Fruit fly (Drosophila melanogaster): ENCODE data around the gene Tgi.

Tgi gene

dm6 chr3L:13476566-13477452, 9.8 kb upstream of the Tgi start (continued):
- TF ChIP-seq sqz (GFP tag; optimal IDR thresholded peaks at IDR 0.05) (peak; percentile 63), CG4854 (GFP tag; optimal IDR thresholded peaks at IDR 0.05) (peak; percentile 79), Ada2b (GFP tag; IDR thresholded peaks at IDR 0.05) (peak; percentile 84), YL-1 (GFP tag; optimal IDR thresholded peaks at IDR 0.05) (peak; percentile 62), Med (GFP tag) (peak; percentile 91), scrt (GFP tag; optimal IDR thresholded peaks at IDR 0.05) (peak; percentile 86), CG8944 (GFP tag; optimal IDR thresholded peaks at IDR 0.05) (peak; percentile 59), Sry-δ (GFP tag; optimal IDR thresholded peaks at IDR 0.05) (peak; percentile 47), sug (tag; optimal IDR thresholded peaks at IDR 0.05) (peak; percentile 77), Eip74EF (GFP tag; optimal IDR thresholded peaks at IDR 0.05) (peak in 1 of 2 experiments; percentile 93), h (optimal IDR thresholded peaks at IDR 0.05) (no peak), CG10147 (GFP tag; optimal IDR thresholded peaks at IDR 0.05) (peak; percentile 94), oc (tag; optimal IDR thresholded peaks at IDR 0.05) (peak; percentile 84), CG4282 (GFP tag; optimal IDR thresholded peaks at IDR 0.05) (peak; percentile 14), Chrac-16 (GFP tag; optimal IDR thresholded peaks at IDR 0.05) (peak; percentile 80), tna (GFP tag; IDR thresholded peaks at IDR 0.05; ENCODE audit: partially characterized antibody) (no peak), crc (GFP tag; optimal IDR thresholded peaks at IDR 0.05) (peak; percentile 22), schlank (tag; optimal IDR thresholded peaks at IDR 0.05) (peak; percentile 63), MBD-R2 (GFP tag; IDR thresholded peaks at IDR 0.05) (peak; percentile 54), Hsf (GFP tag; optimal IDR thresholded peaks at IDR 0.05) (peak; percentile 74), CG3163 (GFP tag; optimal IDR thresholded peaks at IDR 0.05) (no peak), dimm (GFP tag; IDR thresholded peaks at IDR 0.05) (peak; percentile 35; the same call in 1 of the 2 replicates), Optix (GFP tag; IDR thresholded peaks at IDR 0.05) (peak; percentile 30; the same call in 1 of the 3 replicates), lmd (GFP tag; IDR thresholded peaks at IDR 0.05) (peak; percentile 92), fd102C (GFP tag; optimal IDR thresholded peaks at IDR 0.05) (no peak), CG17912 (GFP tag; optimal IDR thresholded peaks at IDR 0.05) (peak; percentile 57), chn (GFP tag; optimal IDR thresholded peaks at IDR 0.05) (peak; percentile 69), bowl (GFP tag; IDR thresholded peaks at IDR 0.05) (no peak), CG11695 (GFP tag; IDR thresholded peaks at IDR 0.05) (peak; percentile 89), CG11723 (GFP tag; optimal IDR thresholded peaks at IDR 0.05) (peak; percentile 91), ind (GFP tag; optimal IDR thresholded peaks at IDR 0.05) (peak; percentile 88), CG3995 (GFP tag; optimal IDR thresholded peaks at IDR 0.05) (peak; percentile 48), CG10543 (GFP tag; optimal IDR thresholded peaks at IDR 0.05) (peak; percentile 69), C15 (GFP tag; IDR thresholded peaks at IDR 0.05) (peak; percentile 55; the same call in 1 of the 3 replicates), CG34224 (GFP tag; IDR thresholded peaks at IDR 0.05; ENCODE audit: partially characterized antibody) (peak; percentile 72), CG10462 (GFP tag; optimal IDR thresholded peaks at IDR 0.05) (peak; percentile 62), CG12942 (GFP tag; optimal IDR thresholded peaks at IDR 0.05) (peak; percentile 81), sens-2 (GFP tag; IDR thresholded peaks at IDR 0.05) (no peak; the same call in 1 of the 2 replicates), wek (GFP tag; optimal IDR thresholded peaks at IDR 0.05) (peak; percentile 2), esg (GFP tag; conservative IDR thresholded peaks at IDR 0.05) (peak; percentile 84), D19B (GFP tag; optimal IDR thresholded peaks at IDR 0.05) (peak; percentile 79), CG7271 (tag; optimal IDR thresholded peaks at IDR 0.05) (no peak), CG7987 (GFP tag; optimal IDR thresholded peaks at IDR 0.05) (peak; percentile 59), repo (GFP tag; optimal IDR thresholded peaks at IDR 0.05) (peak; percentile 68), sna (GFP tag; IDR thresholded peaks at IDR 0.05; ENCODE audit: partially characterized antibody) (peak; percentile 79), nau (GFP tag; optimal IDR thresholded peaks at IDR 0.05) (peak; percentile 92), salm (tag; optimal IDR thresholded peaks at IDR 0.05) (peak; percentile 77), peb (GFP tag; IDR thresholded peaks at IDR 0.05) (peak; percentile 58; the same call in 1 of the 2 replicates)
